Fruit fly (Drosophila melanogaster): ENCODE results near the gene CG3309.

Gene CG3309

DNA sequence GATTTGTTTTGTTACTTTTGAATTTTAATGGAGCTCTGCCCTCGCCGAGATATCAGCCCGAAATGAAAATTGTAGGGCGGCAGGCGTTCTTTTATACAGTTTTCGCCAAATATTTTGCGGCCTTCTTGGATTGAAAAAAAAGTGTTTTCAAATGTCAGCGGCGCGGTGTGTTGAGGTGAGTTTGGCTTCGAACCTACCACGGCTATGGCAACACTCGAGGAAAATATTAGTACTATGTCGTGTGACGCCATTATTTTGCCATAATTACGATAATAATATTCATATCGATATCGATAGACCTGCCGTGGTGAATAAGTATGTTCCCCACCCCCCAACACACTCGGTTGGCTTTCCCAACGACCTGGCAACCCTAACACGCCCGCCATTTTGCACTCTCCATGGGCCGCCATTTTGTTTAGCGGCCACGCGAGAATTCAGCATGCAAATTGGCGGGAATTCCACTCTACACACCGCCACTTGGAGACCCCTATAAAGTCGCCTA, 17.3 kb downstream of the CG3309 start, which contains the start of the genes TrxT and dhd (continued):
- TF ChIP-seq CG12155 (GFP tag; optimal IDR thresholded peaks at IDR 0.05) = no peak
- peak; percentile 19; the same call in 1 of the 2 replicates for TF ChIP-seq ranshi (GFP tag; IDR thresholded peaks at IDR 0.05)
- no peak for TF ChIP-seq Abd-B (GFP tag; optimal IDR thresholded peaks at IDR 0.05)
- no peak for TF ChIP-seq CG2712 (tag; optimal IDR thresholded peaks at IDR 0.05)
- TF ChIP-seq CG13424 (tag; optimal IDR thresholded peaks at IDR 0.05) = peak; percentile 6
- TF ChIP-seq HLH54F (GFP tag; optimal IDR thresholded peaks at IDR 0.05) = no peak
- TF ChIP-seq fd102C (GFP tag; optimal IDR thresholded peaks at IDR 0.05) = no peak
- TF ChIP-seq onecut (GFP tag; IDR thresholded peaks at IDR 0.05) = 0 out of 2 replicates have a peak, but pooled peaks have one; percentile 16
- no peak for TF ChIP-seq sd (tag; optimal IDR thresholded peaks at IDR 0.05)
- TF ChIP-seq CG10565 (GFP tag; optimal IDR thresholded peaks at IDR 0.05) = no peak
- no peak for TF ChIP-seq z (GFP tag; IDR thresholded peaks at IDR 0.05)
- TF ChIP-seq CG1603 (tag; optimal IDR thresholded peaks at IDR 0.05) = no peak
- TF ChIP-seq tap (tag; optimal IDR thresholded peaks at IDR 0.05) = no peak
- TF ChIP-seq CG34224 (GFP tag; IDR thresholded peaks at IDR 0.05; ENCODE audit: partially characterized antibody) = peak; percentile 58; the same call in 1 of the 3 replicates
- peak; percentile 19 for TF ChIP-seq schlank (tag; optimal IDR thresholded peaks at IDR 0.05)
- TF ChIP-seq ems (GFP tag; optimal IDR thresholded peaks at IDR 0.05) = no peak
- TF ChIP-seq CG12104 (GFP tag; optimal IDR thresholded peaks at IDR 0.05) = no peak
- TF ChIP-seq vfl (GFP tag; optimal IDR thresholded peaks at IDR 0.05) = no peak
- TF ChIP-seq NK7.1 (GFP tag; optimal IDR thresholded peaks at IDR 0.05) = no peak
- no peak for TF ChIP-seq CG4854 (GFP tag; optimal IDR thresholded peaks at IDR 0.05)
- TF ChIP-seq prd (optimal IDR thresholded peaks at IDR 0.05) = no peak
- peak; percentile 39; the same call in 1 of the 3 replicates for TF ChIP-seq prd (GFP tag; IDR thresholded peaks at IDR 0.05)
- TF ChIP-seq nau (GFP tag; optimal IDR thresholded peaks at IDR 0.05) = no peak
- no peak for TF ChIP-seq Optix (GFP tag; IDR thresholded peaks at IDR 0.05)
- peak; percentile 64 for TF ChIP-seq CG17328 (GFP tag; IDR thresholded peaks at IDR 0.05)
- TF ChIP-seq sug (tag; optimal IDR thresholded peaks at IDR 0.05) = no peak
- TF ChIP-seq Fer3 (tag; optimal IDR thresholded peaks at IDR 0.05) = peak; percentile 3
- TF ChIP-seq CG18599 (GFP tag; optimal IDR thresholded peaks at IDR 0.05) = no peak
- TF ChIP-seq CG6765 (GFP tag; optimal IDR thresholded peaks at IDR 0.05) = peak; percentile 36
- no peak for TF ChIP-seq ap (GFP tag; IDR thresholded peaks at IDR 0.05)
- peak; percentile 48; the same call in 1 of the 2 replicates for TF ChIP-seq Xrp1 (GFP tag; IDR thresholded peaks at IDR 0.05)
- TF ChIP-seq jumu (GFP tag; optimal IDR thresholded peaks at IDR 0.05) = peak; percentile 48
- no peak for TF ChIP-seq B-H1 (GFP tag; IDR thresholded peaks at IDR 0.05)
- peak; percentile 30 for TF ChIP-seq CG12744 (GFP tag; optimal IDR thresholded peaks at IDR 0.05)
- TF ChIP-seq CG12219 (GFP tag; optimal IDR thresholded peaks at IDR 0.05) = no peak
- no peak for TF ChIP-seq CG42726 (GFP tag; IDR thresholded peaks at IDR 0.05; ENCODE audit: partially characterized antibody)
- no peak for TF ChIP-seq CG4328 (GFP tag; optimal IDR thresholded peaks at IDR 0.05)
- TF ChIP-seq bbx (GFP tag; IDR thresholded peaks at IDR 0.05; ENCODE audit: partially characterized antibody) = peak; percentile 66
- no peak for TF ChIP-seq CG16779 (GFP tag; IDR thresholded peaks at IDR 0.05)
- no peak for TF ChIP-seq en (GFP tag; optimal IDR thresholded peaks at IDR 0.05)
- no peak for TF ChIP-seq Spps (tag; optimal IDR thresholded peaks at IDR 0.05)
- no peak for TF ChIP-seq CG30431 (GFP tag; optimal IDR thresholded peaks at IDR 0.05)
- peak; percentile 64 for TF ChIP-seq crol (GFP tag; IDR thresholded peaks at IDR 0.05)
- TF ChIP-seq ftz-f1 (GFP tag; optimal IDR thresholded peaks at IDR 0.05) = no peak
- TF ChIP-seq insv (GFP tag; optimal IDR thresholded peaks at IDR 0.05) = no peak
- no peak for TF ChIP-seq CG9797 (GFP tag; optimal IDR thresholded peaks at IDR 0.05)
- no peak for TF ChIP-seq CG18764 (GFP tag; optimal IDR thresholded peaks at IDR 0.05)
- 0 out of 2 replicates have a peak, but pooled peaks have one; percentile 38 for TF ChIP-seq CG1024 (GFP tag; IDR thresholded peaks at IDR 0.05)
- no peak for TF ChIP-seq hb (GFP tag; IDR thresholded peaks at IDR 0.05; ENCODE audit: partially characterized antibody)
- TF ChIP-seq slbo (GFP tag; IDR thresholded peaks at IDR 0.05) = no peak
- TF ChIP-seq Med (GFP tag) = peak; percentile 93
